Fruit fly (Drosophila melanogaster) whole organism, embryonic: ENCODE results near the gene CG5727.
A peak's percentile ranks its signal among the peaks of the same experiment; 100 is the strongest.

Experiments used
- Bdp1 ChIP-seq: fragments of 200-800 bp; sonication (Bioruptor generic); optimal IDR thresholded peaks from 3 replicates; lab custom pipeline; 2016; ENCODE audit warnings: missing biosample characterization, missing genetic modification characterization
- Bgb ChIP-seq: fragments of 200-800 bp; sonication (Bioruptor generic); IDR thresholded peaks from 2 replicates; pipeline ENCODE4 v1.3.6; 2022; ENCODE audit warnings: missing biosample characterization, missing genetic modification characterization; ENCODE audit not compliant: partially characterized antibody
- CG12236 ChIP-seq: fragments of 200-800 bp; sonication (Bioruptor generic); optimal IDR thresholded peaks from 2 replicates; lab custom pipeline; 2016; ENCODE audit warnings: missing biosample characterization, missing genetic modification characterization
- CG13287 ChIP-seq: fragments of 200-800 bp; sonication (Bioruptor generic); IDR thresholded peaks from 2 replicates; pipeline ENCODE4 v1.3.6; 2022; ENCODE audit warnings: missing biosample characterization, missing genetic modification characterization; ENCODE audit not compliant: partially characterized antibody
- CG13894 ChIP-seq: fragments of 200-800 bp; sonication (Bioruptor generic); optimal IDR thresholded peaks from 3 replicates; lab custom pipeline; 2018; ENCODE audit warnings: missing biosample characterization, mild to moderate bottlenecking, missing genetic modification characterization, moderate library complexity
- CG14050 ChIP-seq: fragments of 200-800 bp; sonication (Bioruptor generic); IDR thresholded peaks from 3 replicates; pipeline ENCODE4 v1.3.6; 2022; ENCODE audit warnings: missing biosample characterization, missing genetic modification characterization
- CG1792 ChIP-seq: fragments of 200-800 bp; sonication (Bioruptor generic); optimal IDR thresholded peaks from 2 replicates; lab custom pipeline; 2016; ENCODE audit warnings: missing biosample characterization, missing genetic modification characterization
- CG2199 ChIP-seq: fragments of 200-800 bp; sonication (Bioruptor generic); IDR thresholded peaks from 3 replicates; pipeline ENCODE4 v1.3.6; 2022; ENCODE audit warnings: missing biosample characterization, missing genetic modification characterization
- CG32772 ChIP-seq: fragments of 200-800 bp; sonication (Bioruptor generic); IDR thresholded peaks from 2 replicates; pipeline ENCODE4 v1.3.6; 2022; ENCODE audit warnings: missing biosample characterization, missing genetic modification characterization
- CG33557 ChIP-seq: fragments of 200-800 bp; sonication (Bioruptor generic); optimal IDR thresholded peaks from 2 replicates; lab custom pipeline; 2019; ENCODE audit warnings: missing biosample characterization, mild to moderate bottlenecking, missing genetic modification characterization, moderate library complexity
- CG4854 ChIP-seq: fragments of 200-800 bp; sonication (Bioruptor generic); optimal IDR thresholded peaks from 2 replicates; lab custom pipeline; 2016; ENCODE audit warnings: missing biosample characterization, missing genetic modification characterization, inconsistent platforms
- CG7271 ChIP-seq: fragments of 200-800 bp; sonication (Bioruptor generic); optimal IDR thresholded peaks from 2 replicates; lab custom pipeline; 2018; ENCODE audit warnings: missing biosample characterization, mild to moderate bottlenecking, missing genetic modification characterization, moderate library complexity
- CG7556 ChIP-seq: fragments of 200-800 bp; sonication (Bioruptor generic); optimal IDR thresholded peaks from 2 replicates; lab custom pipeline; 2017; ENCODE audit warnings: missing biosample characterization, mild to moderate bottlenecking, missing genetic modification characterization
- CG7928 ChIP-seq: fragments of 200-800 bp; sonication (Bioruptor generic); optimal IDR thresholded peaks from 2 replicates; lab custom pipeline; 2017; ENCODE audit warnings: missing biosample characterization, mild to moderate bottlenecking, missing genetic modification characterization
- CG9609 ChIP-seq: fragments of 200-800 bp; sonication (Bioruptor generic); optimal IDR thresholded peaks from 3 replicates; lab custom pipeline; 2016; ENCODE audit warnings: missing biosample characterization, missing genetic modification characterization
- CG9797 ChIP-seq: fragments of 200-800 bp; sonication (Bioruptor generic); optimal IDR thresholded peaks from 3 replicates; lab custom pipeline; 2018; ENCODE audit warnings: missing biosample characterization, mild to moderate bottlenecking, missing genetic modification characterization
- D19B ChIP-seq: fragments of 200-800 bp; sonication (Bioruptor generic); optimal IDR thresholded peaks from 2 replicates; lab custom pipeline; 2017; ENCODE audit warnings: missing biosample characterization, mild to moderate bottlenecking, missing genetic modification characterization
- Fer3 ChIP-seq: fragments of 200-800 bp; sonication (Bioruptor generic); optimal IDR thresholded peaks from 2 replicates; lab custom pipeline; 2018; ENCODE audit warnings: missing biosample characterization, mild to moderate bottlenecking, missing genetic modification characterization, moderate library complexity
- Gsc ChIP-seq: fragments of 200-800 bp; sonication (Bioruptor generic); IDR thresholded peaks from 2 replicates; pipeline ENCODE4 v1.3.6; 2022; ENCODE audit warnings: missing biosample characterization, missing genetic modification characterization
- H15 ChIP-seq: fragments of 200-800 bp; sonication (Bioruptor generic); IDR thresholded peaks from 3 replicates; pipeline ENCODE4 v1.3.6; 2022; ENCODE audit warnings: missing biosample characterization, missing genetic modification characterization
- HLH4C ChIP-seq: fragments of 200-800 bp; sonication (Bioruptor generic); IDR thresholded peaks from 3 replicates; pipeline ENCODE4 v1.3.6; 2022; ENCODE audit warnings: missing biosample characterization, missing genetic modification characterization; ENCODE audit not compliant: partially characterized antibody
- Hsf ChIP-seq: fragments of 200-800 bp; sonication (Bioruptor generic); optimal IDR thresholded peaks from 3 replicates; lab custom pipeline; 2016; ENCODE audit warnings: missing biosample characterization, missing genetic modification characterization
- MTF-1 ChIP-seq: fragments of 200-800 bp; sonication (Bioruptor generic); optimal IDR thresholded peaks from 2 replicates; lab custom pipeline; 2018; ENCODE audit warnings: missing biosample characterization, mild to moderate bottlenecking, missing genetic modification characterization, borderline replicate concordance
- Meics ChIP-seq: fragments of 200-800 bp; sonication (Bioruptor generic); optimal IDR thresholded peaks from 2 replicates; lab custom pipeline; 2017; ENCODE audit warnings: missing biosample characterization, mild to moderate bottlenecking, missing genetic modification characterization
- NK7.1 ChIP-seq: fragments of 200-800 bp; sonication (Bioruptor generic); optimal IDR thresholded peaks from 3 replicates; lab custom pipeline; 2016; ENCODE audit warnings: missing biosample characterization, missing genetic modification characterization
- Neu2 ChIP-seq: fragments of 200-800 bp; sonication (Bioruptor generic); optimal IDR thresholded peaks from 3 replicates; lab custom pipeline; 2016; ENCODE audit warnings: missing biosample characterization, missing genetic modification characterization, borderline replicate concordance
- Ssrp ChIP-seq: fragments of 200-800 bp; sonication (Bioruptor generic); optimal IDR thresholded peaks from 2 replicates; lab custom pipeline; 2018; ENCODE audit warnings: missing biosample characterization, mild to moderate bottlenecking, missing genetic modification characterization, moderate library complexity
- ac ChIP-seq: fragments of 200-800 bp; sonication (Bioruptor generic); optimal IDR thresholded peaks from 3 replicates; lab custom pipeline; 2017; ENCODE audit warnings: missing biosample characterization, mild to moderate bottlenecking, missing genetic modification characterization
- cad ChIP-seq: fragments of >200 bp; optimal IDR thresholded peaks from 2 replicates; lab custom pipeline; 2017; ENCODE audit warnings: missing biosample characterization, missing genetic modification characterization
- cato ChIP-seq: fragments of 200-800 bp; sonication (Bioruptor generic); optimal IDR thresholded peaks from 2 replicates; lab custom pipeline; 2016; ENCODE audit warnings: missing biosample characterization, missing genetic modification characterization, borderline replicate concordance
- dysf ChIP-seq: fragments of 200-800 bp; sonication (Bioruptor generic); IDR thresholded peaks from 3 replicates; pipeline ENCODE4 v1.3.6; 2022; ENCODE audit warnings: missing biosample characterization, missing genetic modification characterization
- fd102C ChIP-seq: fragments of 200-800 bp; sonication (Bioruptor generic); optimal IDR thresholded peaks from 2 replicates; lab custom pipeline; 2018; ENCODE audit warnings: missing biosample characterization, mild to moderate bottlenecking, missing genetic modification characterization, moderate library complexity
- gce ChIP-seq: fragments of 200-800 bp; sonication (Bioruptor generic); IDR thresholded peaks from 3 replicates; pipeline ENCODE4 v1.3.6; 2022; ENCODE audit warnings: missing biosample characterization, missing genetic modification characterization
- insv ChIP-seq, 2 experiments: fragments of 200-800 bp; sonication (Bioruptor generic); optimal IDR thresholded peaks; 3 replicates each; lab custom pipeline; 2016 to 2018; ENCODE audit warnings: missing biosample characterization in 2 of 2, missing genetic modification characterization in 2 of 2
- jing ChIP-seq: fragments of 200-800 bp; sonication (Bioruptor generic); optimal IDR thresholded peaks from 2 replicates; lab custom pipeline; 2018; ENCODE audit warnings: missing biosample characterization, mild to moderate bottlenecking, missing genetic modification characterization
- lbe ChIP-seq: fragments of 200-800 bp; sonication (Bioruptor generic); optimal IDR thresholded peaks from 2 replicates; lab custom pipeline; 2016; ENCODE audit warnings: missing biosample characterization, mild to moderate bottlenecking, missing genetic modification characterization
- lmd ChIP-seq: fragments of 200-800 bp; sonication (Bioruptor generic); IDR thresholded peaks from 2 replicates; pipeline ENCODE4 v1.3.6; 2022; ENCODE audit warnings: missing biosample characterization, missing genetic modification characterization
- luna ChIP-seq: fragments of 200-800 bp; sonication (Bioruptor generic); optimal IDR thresholded peaks from 2 replicates; lab custom pipeline; 2016; ENCODE audit warnings: missing biosample characterization, missing genetic modification characterization
- maf-S ChIP-seq: fragments of 200-800 bp; sonication (Bioruptor generic); optimal IDR thresholded peaks from 2 replicates; lab custom pipeline; 2016; ENCODE audit warnings: missing biosample characterization, missing genetic modification characterization
- pita ChIP-seq: fragments of 200-800 bp; sonication (Bioruptor generic); optimal IDR thresholded peaks from 2 replicates; lab custom pipeline; 2017; ENCODE audit warnings: missing biosample characterization, mild to moderate bottlenecking, missing genetic modification characterization
- salm ChIP-seq: fragments of 200-800 bp; sonication (Bioruptor generic); optimal IDR thresholded peaks from 2 replicates; lab custom pipeline; 2018; ENCODE audit warnings: missing biosample characterization, mild to moderate bottlenecking, missing genetic modification characterization
- shn ChIP-seq: fragments of 200-800 bp; sonication (Bioruptor generic); optimal IDR thresholded peaks from 3 replicates; lab custom pipeline; 2016; ENCODE audit warnings: missing biosample characterization, missing genetic modification characterization
- stwl ChIP-seq: fragments of 200-800 bp; sonication (Bioruptor generic); optimal IDR thresholded peaks from 3 replicates; lab custom pipeline; 2018; ENCODE audit warnings: missing biosample characterization, mild to moderate bottlenecking, missing genetic modification characterization, moderate library complexity
- wdn ChIP-seq: fragments of 200-800 bp; sonication (Bioruptor generic); IDR thresholded peaks from 2 replicates; pipeline ENCODE4 v1.3.6; 2022; ENCODE audit warnings: missing biosample characterization, missing genetic modification characterization
- z ChIP-seq: fragments of 200-800 bp; sonication (Bioruptor generic); IDR thresholded peaks from 3 replicates; pipeline ENCODE4 v1.3.6; 2022; ENCODE audit warnings: missing biosample characterization, missing genetic modification characterization

CG5727 gene

dm6 chr2L:10237725-10238446 is 27.4 kb upstream of the CG5727 start, which contains the start of gene mthl15 (continued):
- TF ChIP-seq HLH4C (GFP tag; lab: Robert Waterston, UW) (0 out of 3 replicates have a peak, but pooled peaks have one; percentile 39), NK7.1 (GFP tag; lab: Kevin White, UChicago) (no peak), salm (tag; lab: Kevin White, UChicago) (peak; percentile 29), CG12236 (no peak), H15 (no peak), CG9797 (GFP tag; lab: Kevin White, UChicago) (no peak), CG7271 (tag; lab: Kevin White, UChicago) (no peak), cato (GFP tag; lab: Kevin White, UChicago) (no peak), CG4854 (no peak), CG2199 (no peak), fd102C (GFP tag; lab: Kevin White, UChicago) (no peak), Neu2 (GFP tag; lab: Kevin White, UChicago) (no peak), Meics (GFP tag; lab: Kevin White, UChicago) (peak; percentile 87), CG7928 (GFP tag; lab: Kevin White, UChicago) (no peak), CG32772 (GFP tag; lab: Robert Waterston, UW) (no peak), CG9609 (GFP tag; lab: Kevin White, UChicago) (no peak), shn (no peak), cad (GFP tag; lab: Kevin White, UChicago) (no peak), insv (GFP tag; optimal IDR thresholded peaks at IDR 0.05; lab: Kevin White, UChicago) (no peak), CG14050 (no peak), maf-S (GFP tag; lab: Kevin White, UChicago) (no peak), dysf (GFP tag; lab: Robert Waterston, UW) (no peak), MTF-1 (GFP tag; lab: Kevin White, UChicago) (no peak), Fer3 (no peak), lbe (GFP tag; lab: Kevin White, UChicago) (no peak), CG7556 (no peak), stwl (tag; lab: Kevin White, UChicago) (no peak), Hsf (GFP tag; lab: Kevin White, UChicago) (no peak), pita (GFP tag; lab: Kevin White, UChicago) (no peak), CG33557 (GFP tag; lab: Kevin White, UChicago) (peak; percentile 36), Bdp1 (GFP tag; lab: Kevin White, UChicago) (no peak), D19B (GFP tag; lab: Kevin White, UChicago) (no peak), Gsc (GFP tag; lab: Robert Waterston, UW) (no peak), gce (GFP tag; lab: Robert Waterston, UW) (no peak), lmd (GFP tag; lab: Robert Waterston, UW) (no peak), CG13287 (no peak), wdn (GFP tag; lab: Robert Waterston, UW) (no peak), z (GFP tag; lab: Robert Waterston, UW) (no peak), Ssrp (tag; lab: Kevin White, UChicago) (no peak), CG13894 (tag; lab: Kevin White, UChicago) (no peak), CG1792 (GFP tag; lab: Kevin White, UChicago) (no peak), ac (GFP tag; lab: Kevin White, UChicago) (peak; percentile 30), luna (no peak), jing (GFP tag; lab: Kevin White, UChicago) (no peak), Bgb (GFP tag; lab: Robert Waterston, UW) (no peak)
